Worm (Caenorhabditis elegans) whole organism, L4/young adult: ENCODE results near the gene C49A9.6.
"Not testable (repeated sequence)": the region's sequence is repeated elsewhere in the genome, so short reads cannot be mapped to it uniquely, and the experiment has no call there.

Experiments used
- W03F9.2 ChIP-seq: fragments of 150-350 bp; optimal IDR thresholded peaks from 2 replicates; lab custom pipeline; 2014; ENCODE audit warnings: missing biosample characterization, missing genetic modification characterization
- dao-5 ChIP-seq: sonication (generic microtip); optimal IDR thresholded peaks from 2 replicates; lab custom pipeline; 2016; ENCODE audit warnings: missing genotype, missing genetic modification characterization, moderate library complexity, missing compliant biosample characterization
- him-1 ChIP-seq: sonication (generic microtip); optimal IDR thresholded peaks from 2 replicates; lab custom pipeline; 2016; ENCODE audit warnings: missing genotype, missing genetic modification reagents, missing genetic modification characterization, missing compliant biosample characterization

Gene C49A9.6

ce11 chrIV:6219429-6219828, 8.7 kb downstream of the C49A9.6 start, which contains the start of gene C49A9.4:
Gene C49A9.4 (plus strand): TSS chrIV:6219693.
- no peak for TF ChIP-seq W03F9.2 (tag; lab: Kevin White, UChicago)
- no peak for TF ChIP-seq dao-5
- no peak for TF ChIP-seq him-1

ce11 chrIV:6221878-6222277, 11.1 kb downstream of the C49A9.6 start, which contains the start of gene C49A9.3:
Gene C49A9.3 (plus strand): TSS chrIV:6222089.
- TF ChIP-seq dao-5 (no peak), him-1 (no peak), W03F9.2 (tag; lab: Kevin White, UChicago) (no peak)

- TF ChIP-seq dao-5, result no peak
- TF ChIP-seq W03F9.2 (tag; lab: Kevin White, UChicago), result no peak
- no peak for TF ChIP-seq him-1
These were observed 14.4 kb downstream of the C49A9.6 start, which contains the start of gene C49A9.2 for ce11 chrIV:6225143-6225542. Gene C49A9.2 (plus strand): TSS chrIV:6225443.

ce11 chrIV:6227974-6228373, 17.2 kb downstream of the C49A9.6 start, which contains the start of gene C49A9.1:
Gene C49A9.1 (plus strand): TSS chrIV:6228190.
- TF ChIP-seq dao-5 (no peak), him-1 (no peak), W03F9.2 (tag; lab: Kevin White, UChicago) (no peak)

- TF ChIP-seq him-1, result no peak
- no peak for TF ChIP-seq W03F9.2 (tag; lab: Kevin White, UChicago)
- TF ChIP-seq dao-5, result no peak
These were observed 19.9 kb downstream of the C49A9.6 start, which contains the start of gene F58F9.4 for ce11 chrIV:6230560-6231073. Gene F58F9.4 (plus strand): TSS chrIV:6231023.

- TF ChIP-seq him-1, result no peak
- no peak for TF ChIP-seq dao-5
- no peak for TF ChIP-seq W03F9.2 (tag; lab: Kevin White, UChicago)
These were observed 22.1 kb downstream of the C49A9.6 start, which contains the start of gene F58F9.3 for ce11 chrIV:6232769-6233290. Gene F58F9.3 (plus strand): TSS chrIV:6233240.

ce11 chrIV:6237508-6238227, 26.9 kb downstream of the C49A9.6 start, which contains the start of the genes F58F9.6 and F58F9.8:
Gene F58F9.6 (minus strand): TSS chrIV:6237608.
Gene F58F9.8 (plus strand): TSS chrIV:6238177.
- no peak for TF ChIP-seq W03F9.2 (tag; lab: Kevin White, UChicago)
- no peak for TF ChIP-seq dao-5
- TF ChIP-seq him-1, result no peak

ce11 chrIV:6239993-6240392, 29.3 kb downstream of the C49A9.6 start, which contains the start of gene F58F9.9:
Gene F58F9.9 (plus strand): TSS chrIV:6240293.
- no peak for TF ChIP-seq W03F9.2 (tag; lab: Kevin White, UChicago)

- TF ChIP-seq W03F9.2 (tag; lab: Kevin White, UChicago) (no peak), him-1 (no peak), dao-5 (no peak)
These were observed 37.8 kb downstream of the C49A9.6 start, which contains the start of gene acox-3 for ce11 chrIV:6248486-6248885. Gene acox-3 (minus strand): TSS chrIV:6248492.

ce11 chrIV:6249591-6249990, 38.9 kb downstream of the C49A9.6 start, which contains the start of gene F58F9.1:
Gene F58F9.1 (plus strand): TSS chrIV:6249841.
- no peak for TF ChIP-seq dao-5
- no peak for TF ChIP-seq him-1
- no peak for TF ChIP-seq W03F9.2 (tag; lab: Kevin White, UChicago)

ce11 chrIV:6253000-6253399, 42.3 kb downstream of the C49A9.6 start, which contains the start of gene T13A10.2:
Gene T13A10.2 (plus strand): TSS chrIV:6253300.
- not testable (repeated sequence) for TF ChIP-seq him-1; dao-5; W03F9.2 (tag; lab: Kevin White, UChicago)

- TF ChIP-seq him-1 (no peak), dao-5 (no peak), W03F9.2 (tag; lab: Kevin White, UChicago) (no peak)
These were observed 43.9 kb downstream of the C49A9.6 start, which contains the start of gene T13A10.64 for ce11 chrIV:6254635-6255034. Gene T13A10.64 (plus strand): TSS chrIV:6254935.

- TF ChIP-seq dao-5 (no peak), W03F9.2 (tag; lab: Kevin White, UChicago) (no peak)
These were observed 48.2 kb downstream of the C49A9.6 start for ce11 chrIV:6258967-6259366.

ce11 chrIV:6259732-6260131, 49.0 kb downstream of the C49A9.6 start, which contains the start of gene nlp-16:
Gene nlp-16 (minus strand): TSS chrIV:6259832.
- TF ChIP-seq dao-5, result no peak
